Fruit fly (Drosophila melanogaster): ENCODE data around the gene CG17896.

CG17896 gene

DNA sequence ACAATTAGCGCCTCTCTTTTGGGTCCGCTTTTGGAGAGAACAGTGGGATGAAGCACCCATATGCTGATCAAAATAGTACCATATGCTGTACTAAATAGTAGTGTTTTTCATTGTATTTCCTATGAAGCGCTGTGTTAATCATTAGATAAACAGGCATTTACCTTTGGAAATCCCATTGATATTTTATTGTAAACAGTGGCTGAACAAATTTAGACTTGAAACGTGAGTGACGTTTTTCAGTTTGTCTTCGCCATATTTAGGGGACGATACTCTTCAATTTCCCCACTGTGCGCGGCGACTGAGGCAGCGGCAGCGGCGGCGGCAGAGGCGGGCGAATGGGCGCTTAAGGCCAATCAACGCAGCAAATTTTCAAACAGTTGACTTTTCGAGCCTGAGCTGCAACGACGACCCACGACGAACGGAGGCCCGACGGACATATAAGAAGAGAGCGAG, 6.3 kb upstream of the CG17896 start (continued):
- peak; percentile 25 for TF ChIP-seq cg (GFP tag; optimal IDR thresholded peaks at IDR 0.05)
- TF ChIP-seq Atf3 (GFP tag; optimal IDR thresholded peaks at IDR 0.05), result no peak
- peak; percentile 66 for TF ChIP-seq CG1602 (GFP tag; optimal IDR thresholded peaks at IDR 0.05)
- peak; percentile 77 for TF ChIP-seq CG11398 (GFP tag; optimal IDR thresholded peaks at IDR 0.05)
- TF ChIP-seq CG30431 (GFP tag; optimal IDR thresholded peaks at IDR 0.05), result peak; percentile 29
- TF ChIP-seq nerfin-2 (GFP tag; IDR thresholded peaks at IDR 0.05; ENCODE audit: partially characterized antibody), result 0 out of 2 replicates have a peak, but pooled peaks have one; percentile 19
- peak; percentile 66 for TF ChIP-seq CG10979 (tag; optimal IDR thresholded peaks at IDR 0.05)
- peak; percentile 13 for TF ChIP-seq nom (GFP tag; optimal IDR thresholded peaks at IDR 0.05)
- TF ChIP-seq chif (GFP tag; optimal IDR thresholded peaks at IDR 0.05), result peak; percentile 51 to 71
- peak; percentile 71 for TF ChIP-seq CG8089 (GFP tag; optimal IDR thresholded peaks at IDR 0.05)
- no peak for TF ChIP-seq mld (GFP tag; IDR thresholded peaks at IDR 0.05; ENCODE audit: partially characterized antibody)
- TF ChIP-seq danr (GFP tag; IDR thresholded peaks at IDR 0.05), result peak; percentile 60; the same call in 1 of the 2 replicates
- TF ChIP-seq hbn (GFP tag; IDR thresholded peaks at IDR 0.05; ENCODE audit: partially characterized antibody), result no peak
- peak; percentile 9 for TF ChIP-seq CG6254 (GFP tag; optimal IDR thresholded peaks at IDR 0.05)
- 0 out of 2 replicates have a peak, but pooled peaks have one; percentile 18 for TF ChIP-seq Rx (GFP tag; IDR thresholded peaks at IDR 0.05)
- TF ChIP-seq tna (GFP tag; IDR thresholded peaks at IDR 0.05; ENCODE audit: partially characterized antibody), result no peak
- peak; percentile 67 for TF ChIP-seq CG9932 (GFP tag; IDR thresholded peaks at IDR 0.05)
- peak; percentile 48 for TF ChIP-seq ara (GFP tag; IDR thresholded peaks at IDR 0.05)
- TF ChIP-seq klu (GFP tag; IDR thresholded peaks at IDR 0.05), result peak; percentile 48; the same call in 1 of the 2 replicates
- TF ChIP-seq Hey (tag; optimal IDR thresholded peaks at IDR 0.05), result peak; percentile 72
- TF ChIP-seq chm (GFP tag; IDR thresholded peaks at IDR 0.05), result no peak; the same call in 1 of the 2 replicates
- TF ChIP-seq kni (GFP tag; optimal IDR thresholded peaks at IDR 0.05), result peak; percentile 82
- TF ChIP-seq CG43689 (GFP tag; IDR thresholded peaks at IDR 0.05), result 0 out of 2 replicates have a peak, but pooled peaks have one; percentile 12
- no peak for TF ChIP-seq CG11085 (GFP tag; IDR thresholded peaks at IDR 0.05)
- peak; percentile 79 for TF ChIP-seq nmo (GFP tag; optimal IDR thresholded peaks at IDR 0.05)
- no peak for TF ChIP-seq CG2129 (GFP tag; IDR thresholded peaks at IDR 0.05; ENCODE audit: partially characterized antibody)
- TF ChIP-seq croc (GFP tag; conservative IDR thresholded peaks at IDR 0.05), result peak; percentile 49; the same call in 2 of the 3 replicates
- peak; percentile 63; the same call in 1 of the 2 replicates for TF ChIP-seq CG32767 (GFP tag; IDR thresholded peaks at IDR 0.05)
- peak; percentile 76 for TF ChIP-seq seq (GFP tag; IDR thresholded peaks at IDR 0.05)
- TF ChIP-seq CG7372 (GFP tag; IDR thresholded peaks at IDR 0.05), result peak; percentile 68
- TF ChIP-seq Dad (GFP tag; optimal IDR thresholded peaks at IDR 0.05), result peak; percentile 66
- no peak for TF ChIP-seq CG30020 (tag; optimal IDR thresholded peaks at IDR 0.05)
- peak; percentile 98 for TF ChIP-seq Med (GFP tag)
- peak; percentile 54 for TF ChIP-seq da (GFP tag; optimal IDR thresholded peaks at IDR 0.05)
- TF ChIP-seq Xrp1 (GFP tag; IDR thresholded peaks at IDR 0.05), result peak; percentile 78
- peak; percentile 93 for TF ChIP-seq CG3281 (GFP tag; optimal IDR thresholded peaks at IDR 0.05)
- peak; percentile 67 for TF ChIP-seq Antp (GFP tag; optimal IDR thresholded peaks at IDR 0.05)
- TF ChIP-seq cwo (GFP tag; optimal IDR thresholded peaks at IDR 0.05), result peak; percentile 88
- TF ChIP-seq her (GFP tag; optimal IDR thresholded peaks at IDR 0.05), result peak; percentile 71
- no peak for TF ChIP-seq CG7271 (tag; optimal IDR thresholded peaks at IDR 0.05)
- TF ChIP-seq CG12236 (GFP tag; optimal IDR thresholded peaks at IDR 0.05), result peak; percentile 61
- TF ChIP-seq CG16813 (GFP tag; IDR thresholded peaks at IDR 0.05; ENCODE audit: partially characterized antibody), result no peak
- TF ChIP-seq grau (tag; optimal IDR thresholded peaks at IDR 0.05), result peak; percentile 87
- peak; percentile 53 for TF ChIP-seq CG13123 (GFP tag; optimal IDR thresholded peaks at IDR 0.05)
- peak; percentile 39; the same call in 1 of the 2 replicates for TF ChIP-seq Dip2 (GFP tag; IDR thresholded peaks at IDR 0.05)
- TF ChIP-seq yki (optimal IDR thresholded peaks at IDR 0.05), result no peak
- TF ChIP-seq Usf (GFP tag; optimal IDR thresholded peaks at IDR 0.05), result peak; percentile 58
- peak; percentile 64 for TF ChIP-seq sqz (GFP tag; optimal IDR thresholded peaks at IDR 0.05)
- peak; percentile 85 for TF ChIP-seq Fer3 (tag; optimal IDR thresholded peaks at IDR 0.05)
- no peak for TF ChIP-seq CG4617 (GFP tag; optimal IDR thresholded peaks at IDR 0.05; ENCODE audit: borderline replicate concordance)

All from whole organism, embryonic.